In genomic region chr3L:6816230-6816629, dm6 we compare ENCODE assay signal across 1 fruit fly cellular context.
TF ChIP-seq lines count a peak whose summit lies in the region.

No protein-coding gene starts in this region.

TF ChIP-seq in whole organism, embryonic, 481 proteins besides CTCF, POLR2A, EP300 and RAD21 (continued from another document and continues in another):
- no peak for TF ChIP-seq Hey (tag; optimal IDR thresholded peaks at IDR 0.05; lab: Kevin White, UChicago)
- 0 out of 3 replicates have a peak, but pooled peaks have one; percentile 25 for TF ChIP-seq gce (GFP tag; IDR thresholded peaks at IDR 0.05; lab: Robert Waterston, UW)
- TF ChIP-seq hbn (GFP tag; IDR thresholded peaks at IDR 0.05; lab: Robert Waterston, UW; ENCODE audit: partially characterized antibody) = no peak
- TF ChIP-seq lov (optimal IDR thresholded peaks at IDR 0.05; lab: Kevin White, UChicago) = no peak
- TF ChIP-seq lov (GFP tag; IDR thresholded peaks at IDR 0.05; lab: Robert Waterston, UW) = peak; percentile 82; the same call in 2 of the 3 replicates
- no peak for TF ChIP-seq Deaf1 (tag; optimal IDR thresholded peaks at IDR 0.05; lab: Kevin White, UChicago)
- no peak for TF ChIP-seq usp (GFP tag; optimal IDR thresholded peaks at IDR 0.05; lab: Kevin White, UChicago)
- peak; percentile 73 for TF ChIP-seq CG17385 (GFP tag; optimal IDR thresholded peaks at IDR 0.05; lab: Kevin White, UChicago)
- TF ChIP-seq CG14050 (GFP tag; IDR thresholded peaks at IDR 0.05; lab: Robert Waterston, UW) = peak; percentile 77
- no peak for TF ChIP-seq Kr (GFP tag; optimal IDR thresholded peaks at IDR 0.05; lab: Kevin White, UChicago)
- TF ChIP-seq CG15696 (tag; optimal IDR thresholded peaks at IDR 0.05; lab: Kevin White, UChicago) = no peak
- TF ChIP-seq CG32767 (GFP tag; IDR thresholded peaks at IDR 0.05; lab: Robert Waterston, UW) = no peak
- no peak for TF ChIP-seq CG1792 (GFP tag; optimal IDR thresholded peaks at IDR 0.05; lab: Kevin White, UChicago)
- TF ChIP-seq slbo (GFP tag; IDR thresholded peaks at IDR 0.05; lab: Robert Waterston, UW) = peak; percentile 83
- TF ChIP-seq tll (GFP tag; optimal IDR thresholded peaks at IDR 0.05; lab: Kevin White, UChicago) = no peak
- peak; percentile 40 for TF ChIP-seq CHES-1-like (GFP tag; optimal IDR thresholded peaks at IDR 0.05; lab: Kevin White, UChicago)
- TF ChIP-seq CG17186 (GFP tag; optimal IDR thresholded peaks at IDR 0.05; lab: Kevin White, UChicago) = no peak
- peak; percentile 47 for TF ChIP-seq CG17568 (GFP tag; optimal IDR thresholded peaks at IDR 0.05; lab: Kevin White, UChicago)
- TF ChIP-seq CG4360 (GFP tag; IDR thresholded peaks at IDR 0.05; lab: Robert Waterston, UW) = no peak
- TF ChIP-seq CG12391 (tag; optimal IDR thresholded peaks at IDR 0.05; lab: Kevin White, UChicago) = peak; percentile 69
- no peak for TF ChIP-seq CG4328 (GFP tag; optimal IDR thresholded peaks at IDR 0.05; lab: Kevin White, UChicago)
- peak; percentile 77 for TF ChIP-seq stc (GFP tag; IDR thresholded peaks at IDR 0.05; lab: Robert Waterston, UW)
- TF ChIP-seq CG2202 (tag; optimal IDR thresholded peaks at IDR 0.05; lab: Kevin White, UChicago) = no peak
- TF ChIP-seq dm (GFP tag; optimal IDR thresholded peaks at IDR 0.05; lab: Kevin White, UChicago) = peak; percentile 26
- no peak for TF ChIP-seq TFAM (GFP tag; optimal IDR thresholded peaks at IDR 0.05; lab: Kevin White, UChicago)
- TF ChIP-seq NC2α (GFP tag; optimal IDR thresholded peaks at IDR 0.05; lab: Kevin White, UChicago) = no peak
- TF ChIP-seq HmgD (GFP tag; optimal IDR thresholded peaks at IDR 0.05; lab: Kevin White, UChicago) = no peak
- TF ChIP-seq Asciz (GFP tag; optimal IDR thresholded peaks at IDR 0.05; lab: Kevin White, UChicago) = no peak
- peak; percentile 85 for TF ChIP-seq sob (GFP tag; IDR thresholded peaks at IDR 0.05; lab: Robert Waterston, UW)
- no peak for TF ChIP-seq Stat92E (GFP tag; optimal IDR thresholded peaks at IDR 0.05; lab: Kevin White, UChicago)
- peak; percentile 49 for TF ChIP-seq CG1529 (GFP tag; optimal IDR thresholded peaks at IDR 0.05; lab: Kevin White, UChicago)
- TF ChIP-seq GATAe (GFP tag; conservative IDR thresholded peaks at IDR 0.05; lab: Robert Waterston, UW) = peak; percentile 33; the same call in 1 of the 2 replicates
- TF ChIP-seq disco-r (GFP tag; optimal IDR thresholded peaks at IDR 0.05; lab: Kevin White, UChicago) = no peak
- no peak for TF ChIP-seq CG16779 (GFP tag; IDR thresholded peaks at IDR 0.05; lab: Robert Waterston, UW)
- peak; percentile 24 for TF ChIP-seq bcd (GFP tag; optimal IDR thresholded peaks at IDR 0.05; lab: Kevin White, UChicago)
- peak; percentile 69 for TF ChIP-seq CG31224 (GFP tag; IDR thresholded peaks at IDR 0.05; lab: Robert Waterston, UW)
- TF ChIP-seq pan (optimal IDR thresholded peaks at IDR 0.05; lab: Kevin White, UChicago) = no peak
- peak in 1 of 2 experiments; percentile 89 for TF ChIP-seq pan (GFP tag; optimal IDR thresholded peaks at IDR 0.05 in 1 of 2, IDR thresholded peaks at IDR 0.05 in 1 of 2)
- no peak for TF ChIP-seq CG6791 (GFP tag; IDR thresholded peaks at IDR 0.05; lab: Robert Waterston, UW; ENCODE audit: partially characterized antibody)
- peak; percentile 88 for TF ChIP-seq Ptx1 (GFP tag; IDR thresholded peaks at IDR 0.05; lab: Robert Waterston, UW)
- peak; percentile 51 for TF ChIP-seq CG8388 (GFP tag; optimal IDR thresholded peaks at IDR 0.05; lab: Kevin White, UChicago)
- peak; percentile 63 for TF ChIP-seq ssp (GFP tag; IDR thresholded peaks at IDR 0.05; lab: Robert Waterston, UW)
- TF ChIP-seq Sry-β (GFP tag; optimal IDR thresholded peaks at IDR 0.05; lab: Kevin White, UChicago) = no peak
- TF ChIP-seq h (optimal IDR thresholded peaks at IDR 0.05; lab: Kevin White, UChicago) = no peak
- peak; percentile 66 for TF ChIP-seq CG17829 (tag; optimal IDR thresholded peaks at IDR 0.05; lab: Kevin White, UChicago)
- TF ChIP-seq Hmx (GFP tag; optimal IDR thresholded peaks at IDR 0.05; lab: Kevin White, UChicago) = no peak
- TF ChIP-seq CG34224 (GFP tag; IDR thresholded peaks at IDR 0.05; lab: Robert Waterston, UW; ENCODE audit: partially characterized antibody) = no peak
- TF ChIP-seq sima (GFP tag; optimal IDR thresholded peaks at IDR 0.05; lab: Kevin White, UChicago) = no peak
- peak; percentile 62 for TF ChIP-seq lilli (GFP tag; optimal IDR thresholded peaks at IDR 0.05; lab: Kevin White, UChicago)
- TF ChIP-seq tna (GFP tag; IDR thresholded peaks at IDR 0.05; lab: Robert Waterston, UW; ENCODE audit: partially characterized antibody) = no peak
- TF ChIP-seq Bteb2 (GFP tag; optimal IDR thresholded peaks at IDR 0.05; lab: Kevin White, UChicago) = peak; percentile 50
- TF ChIP-seq jigr1 (GFP tag; IDR thresholded peaks at IDR 0.05; lab: Robert Waterston, UW) = peak; percentile 40; the same call in 1 of the 3 replicates
- TF ChIP-seq H15 (GFP tag; IDR thresholded peaks at IDR 0.05; lab: Robert Waterston, UW) = peak; percentile 79
- TF ChIP-seq fru (optimal IDR thresholded peaks at IDR 0.05; lab: Kevin White, UChicago) = no peak
- TF ChIP-seq Scr (GFP tag; IDR thresholded peaks at IDR 0.05; lab: Robert Waterston, UW; ENCODE audit: partially characterized antibody) = no peak
- no peak for TF ChIP-seq hkb (optimal IDR thresholded peaks at IDR 0.05; lab: Kevin White, UChicago)
- peak; percentile 83 for TF ChIP-seq hkb (GFP tag; IDR thresholded peaks at IDR 0.05; lab: Robert Waterston, UW)
- TF ChIP-seq CG7987 (GFP tag; optimal IDR thresholded peaks at IDR 0.05; lab: Kevin White, UChicago) = no peak
- no peak for TF ChIP-seq sc (optimal IDR thresholded peaks at IDR 0.05; lab: Kevin White, UChicago)
- TF ChIP-seq sc (GFP tag; optimal IDR thresholded peaks at IDR 0.05; lab: Kevin White, UChicago) = no peak
- no peak for TF ChIP-seq CG15514 (GFP tag; optimal IDR thresholded peaks at IDR 0.05; lab: Kevin White, UChicago)
- TF ChIP-seq ham (GFP tag; IDR thresholded peaks at IDR 0.05; lab: Robert Waterston, UW) = no peak
- no peak for TF ChIP-seq Sin3A (optimal IDR thresholded peaks at IDR 0.05; lab: Kevin White, UChicago)
- TF ChIP-seq CG11560 (tag; IDR thresholded peaks at IDR 0.05; lab: Robert Waterston, UW) = peak; percentile 56; the same call in 1 of the 3 replicates
- TF ChIP-seq CG3407 (GFP tag; optimal IDR thresholded peaks at IDR 0.05; lab: Kevin White, UChicago) = peak; percentile 3
- TF ChIP-seq CG12219 (GFP tag; optimal IDR thresholded peaks at IDR 0.05; lab: Kevin White, UChicago) = peak; percentile 62
- TF ChIP-seq CG10959 (GFP tag; IDR thresholded peaks at IDR 0.05; lab: Robert Waterston, UW) = no peak
- peak; percentile 20 for TF ChIP-seq gcm2 (GFP tag; optimal IDR thresholded peaks at IDR 0.05; lab: Kevin White, UChicago)
- TF ChIP-seq fd96Cb (tag; optimal IDR thresholded peaks at IDR 0.05; lab: Kevin White, UChicago) = no peak
- no peak for TF ChIP-seq pb (GFP tag; optimal IDR thresholded peaks at IDR 0.05; lab: Kevin White, UChicago)
- TF ChIP-seq cas (GFP tag; IDR thresholded peaks at IDR 0.05; lab: Robert Waterston, UW) = peak; percentile 50; the same call in 1 of the 2 replicates
- TF ChIP-seq ttk (GFP tag; IDR thresholded peaks at IDR 0.05; lab: Robert Waterston, UW) = peak; percentile 69
- TF ChIP-seq CG11456 (GFP tag; IDR thresholded peaks at IDR 0.05; lab: Robert Waterston, UW) = peak; percentile 87
- peak; percentile 17 for TF ChIP-seq zfh2 (GFP tag; optimal IDR thresholded peaks at IDR 0.05; lab: Kevin White, UChicago)
- peak; percentile 36 for TF ChIP-seq CG34376 (GFP tag; optimal IDR thresholded peaks at IDR 0.05; lab: Kevin White, UChicago)
- TF ChIP-seq chm (GFP tag; IDR thresholded peaks at IDR 0.05; lab: Robert Waterston, UW) = peak; percentile 75
- peak; percentile 30 for TF ChIP-seq Camta (GFP tag; optimal IDR thresholded peaks at IDR 0.05; lab: Kevin White, UChicago)
- peak; percentile 75 for TF ChIP-seq Xbp1 (GFP tag; optimal IDR thresholded peaks at IDR 0.05; lab: Kevin White, UChicago)
- TF ChIP-seq Bdp1 (GFP tag; optimal IDR thresholded peaks at IDR 0.05; lab: Kevin White, UChicago) = peak; percentile 30
- TF ChIP-seq CG17802 (tag; optimal IDR thresholded peaks at IDR 0.05; lab: Kevin White, UChicago) = no peak
- TF ChIP-seq CG10274 (GFP tag; optimal IDR thresholded peaks at IDR 0.05; lab: Kevin White, UChicago) = no peak
- TF ChIP-seq CG3726 (GFP tag; IDR thresholded peaks at IDR 0.05; lab: Robert Waterston, UW) = 0 out of 3 replicates have a peak, but pooled peaks have one; percentile 22
- TF ChIP-seq Fer3 (tag; optimal IDR thresholded peaks at IDR 0.05; lab: Kevin White, UChicago) = no peak
- TF ChIP-seq D (optimal IDR thresholded peaks at IDR 0.05; lab: Kevin White, UChicago) = no peak
- TF ChIP-seq D (GFP tag; optimal IDR thresholded peaks at IDR 0.05; lab: Kevin White, UChicago) = no peak
- TF ChIP-seq Six4 (GFP tag; optimal IDR thresholded peaks at IDR 0.05; lab: Kevin White, UChicago) = no peak
- no peak for TF ChIP-seq CG3065 (GFP tag; optimal IDR thresholded peaks at IDR 0.05; lab: Kevin White, UChicago)
- TF ChIP-seq Taf1 (GFP tag; IDR thresholded peaks at IDR 0.05; lab: Robert Waterston, UW) = peak; percentile 74
- peak; percentile 26; the same call in 1 of the 2 replicates for TF ChIP-seq Adf1 (GFP tag; IDR thresholded peaks at IDR 0.05; lab: Robert Waterston, UW)
- TF ChIP-seq Optix (GFP tag; IDR thresholded peaks at IDR 0.05; lab: Robert Waterston, UW) = peak; percentile 39; the same call in 1 of the 3 replicates
- no peak for TF ChIP-seq psq (GFP tag; optimal IDR thresholded peaks at IDR 0.05; lab: Kevin White, UChicago)
- TF ChIP-seq knrl (GFP tag; IDR thresholded peaks at IDR 0.05; lab: Robert Waterston, UW; ENCODE audit: partially characterized antibody) = no peak
- no peak for TF ChIP-seq insv (GFP tag; optimal IDR thresholded peaks at IDR 0.05; lab: Kevin White, UChicago)
- peak; percentile 49 to 55 for TF ChIP-seq chif (GFP tag; optimal IDR thresholded peaks at IDR 0.05; lab: Kevin White, UChicago)
- peak; percentile 74 for TF ChIP-seq CG14667 (GFP tag; IDR thresholded peaks at IDR 0.05; lab: Robert Waterston, UW)
- peak; percentile 75 for TF ChIP-seq CG10543 (GFP tag; optimal IDR thresholded peaks at IDR 0.05; lab: Kevin White, UChicago)
- no peak for TF ChIP-seq CG17612 (GFP tag; IDR thresholded peaks at IDR 0.05; lab: Robert Waterston, UW)
- no peak for TF ChIP-seq CG6854 (GFP tag; optimal IDR thresholded peaks at IDR 0.05; lab: Kevin White, UChicago)
- TF ChIP-seq CG3281 (GFP tag; optimal IDR thresholded peaks at IDR 0.05; lab: Kevin White, UChicago) = peak; percentile 48
- no peak for TF ChIP-seq CG7271 (tag; optimal IDR thresholded peaks at IDR 0.05; lab: Kevin White, UChicago)
- no peak for TF ChIP-seq schlank (tag; optimal IDR thresholded peaks at IDR 0.05; lab: Kevin White, UChicago)
- TF ChIP-seq CG10366 (GFP tag; IDR thresholded peaks at IDR 0.05; lab: Robert Waterston, UW) = peak; percentile 79
- peak; percentile 41 for TF ChIP-seq jumu (GFP tag; optimal IDR thresholded peaks at IDR 0.05; lab: Kevin White, UChicago)
- TF ChIP-seq CG14710 (tag; optimal IDR thresholded peaks at IDR 0.05; lab: Kevin White, UChicago) = no peak
- TF ChIP-seq Ets65A (GFP tag; lab: Kevin White, UChicago) = peak; percentile 90
- 0 out of 2 replicates have a peak, but pooled peaks have one; percentile 36 for TF ChIP-seq CG10321 (GFP tag; IDR thresholded peaks at IDR 0.05; lab: Robert Waterston, UW)
- peak; percentile 68 for TF ChIP-seq CG8924 (tag; optimal IDR thresholded peaks at IDR 0.05; lab: Kevin White, UChicago)
- TF ChIP-seq vvl (GFP tag; IDR thresholded peaks at IDR 0.05; lab: Robert Waterston, UW) = peak; percentile 96
- TF ChIP-seq Side (GFP tag; optimal IDR thresholded peaks at IDR 0.05; lab: Kevin White, UChicago) = peak; percentile 51
- TF ChIP-seq CG9609 (GFP tag; optimal IDR thresholded peaks at IDR 0.05; lab: Kevin White, UChicago) = peak; percentile 26
- TF ChIP-seq aop (GFP tag; IDR thresholded peaks at IDR 0.05; lab: Robert Waterston, UW) = no peak
- peak; percentile 24 for TF ChIP-seq salm (tag; optimal IDR thresholded peaks at IDR 0.05; lab: Kevin White, UChicago)
- no peak for TF ChIP-seq CG7928 (GFP tag; optimal IDR thresholded peaks at IDR 0.05; lab: Kevin White, UChicago)
- peak; percentile 62 for TF ChIP-seq CG8944 (GFP tag; optimal IDR thresholded peaks at IDR 0.05; lab: Kevin White, UChicago)
- TF ChIP-seq Ets97D (GFP tag; optimal IDR thresholded peaks at IDR 0.05; lab: Kevin White, UChicago) = peak; percentile 28
- no peak for TF ChIP-seq CG10147 (GFP tag; optimal IDR thresholded peaks at IDR 0.05; lab: Kevin White, UChicago)
- peak; percentile 1 for TF ChIP-seq CG30020 (tag; optimal IDR thresholded peaks at IDR 0.05; lab: Kevin White, UChicago)
- TF ChIP-seq gro (GFP tag; optimal IDR thresholded peaks at IDR 0.05; lab: Kevin White, UChicago) = peak; percentile 45
- peak; percentile 67; the same call in 2 of the 3 replicates for TF ChIP-seq ken (GFP tag; IDR thresholded peaks at IDR 0.05; lab: Robert Waterston, UW)
- TF ChIP-seq Dad (GFP tag; optimal IDR thresholded peaks at IDR 0.05; lab: Kevin White, UChicago) = peak; percentile 52
- no peak for TF ChIP-seq CG3838 (GFP tag; optimal IDR thresholded peaks at IDR 0.05; lab: Kevin White, UChicago)
- TF ChIP-seq oc (tag; optimal IDR thresholded peaks at IDR 0.05; lab: Kevin White, UChicago) = peak; percentile 35
- peak; percentile 36 for TF ChIP-seq pho (GFP tag; optimal IDR thresholded peaks at IDR 0.05; lab: Kevin White, UChicago)
- TF ChIP-seq CG2129 (GFP tag; IDR thresholded peaks at IDR 0.05; lab: Robert Waterston, UW; ENCODE audit: partially characterized antibody) = no peak
- no peak for TF ChIP-seq ranshi (GFP tag; IDR thresholded peaks at IDR 0.05; lab: Robert Waterston, UW)
- no peak for TF ChIP-seq CG14965 (GFP tag; optimal IDR thresholded peaks at IDR 0.05; lab: Kevin White, UChicago; ENCODE audit: borderline replicate concordance)
- peak; percentile 91 for TF ChIP-seq row (GFP tag; IDR thresholded peaks at IDR 0.05; lab: Robert Waterston, UW)
- peak; percentile 42 for TF ChIP-seq ATbp (GFP tag; optimal IDR thresholded peaks at IDR 0.05; lab: Kevin White, UChicago)
- TF ChIP-seq kay (GFP tag; optimal IDR thresholded peaks at IDR 0.05; lab: Kevin White, UChicago) = no peak
- peak; percentile 52 for TF ChIP-seq Chrac-16 (GFP tag; optimal IDR thresholded peaks at IDR 0.05; lab: Kevin White, UChicago)
- TF ChIP-seq CG3847 (GFP tag; IDR thresholded peaks at IDR 0.05; lab: Robert Waterston, UW) = peak; percentile 78
- peak; percentile 51 for TF ChIP-seq Hmr (GFP tag; optimal IDR thresholded peaks at IDR 0.05; lab: Kevin White, UChicago)
- TF ChIP-seq CG43689 (GFP tag; IDR thresholded peaks at IDR 0.05; lab: Robert Waterston, UW) = peak; percentile 48
- peak; percentile 93 for TF ChIP-seq Rfx (GFP tag; IDR thresholded peaks at IDR 0.05; lab: Robert Waterston, UW)
